Worm (Caenorhabditis elegans): ENCODE data around the gene F28B12.6.

The F28B12.6 gene

ce11 chrII:5950657-5951056, 10.0 kb downstream of the F28B12.6 start:
- TF ChIP-seq elt-1 (tag; optimal IDR thresholded peaks at IDR 0.05) (no peak), Y55F3AM.14 (GFP tag; optimal IDR thresholded peaks at IDR 0.05) (no peak), alr-1 (tag; optimal IDR thresholded peaks at IDR 0.05) (no peak), ztf-11 (tag; optimal IDR thresholded peaks at IDR 0.05) (no peak), crh-2 (tag; optimal IDR thresholded peaks at IDR 0.05) (no peak), unc-55 (GFP tag; optimal IDR thresholded peaks at IDR 0.05) (no peak), elt-3 (tag; optimal IDR thresholded peaks at IDR 0.05) (no peak), zag-1 (tag; optimal IDR thresholded peaks at IDR 0.05) (no peak), lin-11 (tag; optimal IDR thresholded peaks at IDR 0.05) (no peak), nhr-21 (tag; optimal IDR thresholded peaks at IDR 0.05) (no peak), unc-39 (tag; optimal IDR thresholded peaks at IDR 0.05) (no peak)

- TF ChIP-seq unc-55 (GFP tag; optimal IDR thresholded peaks at IDR 0.05), result no peak
- no peak for TF ChIP-seq lin-11 (tag; optimal IDR thresholded peaks at IDR 0.05)
- TF ChIP-seq unc-62 (GFP tag; optimal IDR thresholded peaks at IDR 0.05), result no peak
- TF ChIP-seq ceh-16 (tag; optimal IDR thresholded peaks at IDR 0.05), result no peak
- no peak for TF ChIP-seq ztf-4 (tag; optimal IDR thresholded peaks at IDR 0.05)
- no peak for TF ChIP-seq egl-27 (tag; optimal IDR thresholded peaks at IDR 0.05)
- no peak for TF ChIP-seq fos-1 (tag; optimal IDR thresholded peaks at IDR 0.05)
- no peak for TF ChIP-seq alr-1 (tag; optimal IDR thresholded peaks at IDR 0.05)
- no peak for TF ChIP-seq nhr-77 (tag; optimal IDR thresholded peaks at IDR 0.05)
- TF ChIP-seq nhr-12 (tag; optimal IDR thresholded peaks at IDR 0.05), result no peak
- no peak for TF ChIP-seq R02D3.7 (tag; optimal IDR thresholded peaks at IDR 0.05)
- no peak for TF ChIP-seq aly-2 (tag; optimal IDR thresholded peaks at IDR 0.05)
- TF ChIP-seq sma-3 (GFP tag; optimal IDR thresholded peaks at IDR 0.05), result no peak
Observed at ce11 chrII:5951745-5952144, 11.1 kb downstream of the F28B12.6 start.

- TF ChIP-seq nhr-21 (tag; optimal IDR thresholded peaks at IDR 0.05) (no peak), nhr-129 (tag; optimal IDR thresholded peaks at IDR 0.05) (peak; percentile 13), mab-5 (tag; optimal IDR thresholded peaks at IDR 0.05) (peak; percentile 28), lsy-2 (tag; optimal IDR thresholded peaks at IDR 0.05) (peak in 1 of 2 experiments; percentile 39), ama-1 (optimal IDR thresholded peaks at IDR 0.05) (no peak), sma-9 (GFP tag; optimal IDR thresholded peaks at IDR 0.05) (peak; percentile 32), sma-9 (tag; optimal IDR thresholded peaks at IDR 0.05) (no peak)
Observed at ce11 chrII:5952214-5952613, 11.6 kb downstream of the F28B12.6 start.

- TF ChIP-seq skn-1 (tag; optimal IDR thresholded peaks at IDR 0.05) (no peak), lsy-2 (tag; optimal IDR thresholded peaks at IDR 0.05) (peak in 1 of 2 experiments; percentile 2), egl-27 (tag; optimal IDR thresholded peaks at IDR 0.05) (no peak), nhr-129 (tag; optimal IDR thresholded peaks at IDR 0.05) (peak; percentile 26), unc-62 (GFP tag; optimal IDR thresholded peaks at IDR 0.05) (no peak), peb-1 (tag; optimal IDR thresholded peaks at IDR 0.05) (no peak), nhr-10 (tag; optimal IDR thresholded peaks at IDR 0.05) (no peak), R02D3.7 (tag; optimal IDR thresholded peaks at IDR 0.05) (no peak), C34F6.9 (tag; optimal IDR thresholded peaks at IDR 0.05) (peak; percentile 21), aly-2 (tag; optimal IDR thresholded peaks at IDR 0.05) (no peak), ZK546.5 (tag; optimal IDR thresholded peaks at IDR 0.05) (no peak), sma-3 (GFP tag; optimal IDR thresholded peaks at IDR 0.05) (no peak), unc-55 (GFP tag; optimal IDR thresholded peaks at IDR 0.05) (peak; percentile 77), ztf-4 (tag; optimal IDR thresholded peaks at IDR 0.05) (no peak), crh-2 (tag; optimal IDR thresholded peaks at IDR 0.05) (peak; percentile 0), fos-1 (tag; optimal IDR thresholded peaks at IDR 0.05) (no peak), sem-4 (tag; optimal IDR thresholded peaks at IDR 0.05) (no peak), blmp-1 (tag; optimal IDR thresholded peaks at IDR 0.05; ENCODE audit: insufficient read depth) (no peak)
Observed at ce11 chrII:5955638-5956167, 15.0 kb downstream of the F28B12.6 start.

- no peak for TF ChIP-seq ztf-11 (tag; optimal IDR thresholded peaks at IDR 0.05)
- no peak for TF ChIP-seq nhr-6 (tag; optimal IDR thresholded peaks at IDR 0.05)
- no peak for TF ChIP-seq snpc-4 (tag; optimal IDR thresholded peaks at IDR 0.05)
- TF ChIP-seq elt-1 (tag; optimal IDR thresholded peaks at IDR 0.05), result no peak
- no peak for TF ChIP-seq Y55F3AM.14 (GFP tag; optimal IDR thresholded peaks at IDR 0.05)
- TF ChIP-seq mdl-1 (tag; optimal IDR thresholded peaks at IDR 0.05), result no peak
- TF ChIP-seq nhr-129 (tag; optimal IDR thresholded peaks at IDR 0.05), result no peak
- no peak for TF ChIP-seq unc-55 (GFP tag; optimal IDR thresholded peaks at IDR 0.05)
- TF ChIP-seq nhr-21 (tag; optimal IDR thresholded peaks at IDR 0.05), result no peak
- no peak for TF ChIP-seq ama-1 (optimal IDR thresholded peaks at IDR 0.05)
- no peak for TF ChIP-seq nhr-237 (tag; optimal IDR thresholded peaks at IDR 0.05)
- no peak for TF ChIP-seq nhr-25 (tag; optimal IDR thresholded peaks at IDR 0.05)
- no peak for TF ChIP-seq nhr-77 (tag; optimal IDR thresholded peaks at IDR 0.05)
- no peak for TF ChIP-seq ZK546.5 (tag; optimal IDR thresholded peaks at IDR 0.05)
- no peak for TF ChIP-seq aly-2 (tag; optimal IDR thresholded peaks at IDR 0.05)
- no peak for TF ChIP-seq nhr-23 (tag; optimal IDR thresholded peaks at IDR 0.05)
- no peak for TF ChIP-seq F13H6.1 (tag; optimal IDR thresholded peaks at IDR 0.05)
- TF ChIP-seq unc-39 (tag; optimal IDR thresholded peaks at IDR 0.05), result no peak
- no peak for TF ChIP-seq nhr-11 (tag; optimal IDR thresholded peaks at IDR 0.05)
- TF ChIP-seq unc-62 (GFP tag; optimal IDR thresholded peaks at IDR 0.05), result no peak
Observed at ce11 chrII:5956583-5956982, 15.9 kb downstream of the F28B12.6 start, which contains the start of gene casy-1. casy-1 (minus strand) TSS chrII:5956683.

Measured in whole organism, L2 larva.